Fruit fly (Drosophila melanogaster) whole organism, embryonic: ENCODE measurements around the gene kraken.

Experiments used
- Atf6 ChIP-seq: fragments of 200-800 bp; sonication (Bioruptor generic); IDR thresholded peaks from 2 replicates; pipeline ENCODE4 v1.3.6; 2022; ENCODE audit warnings: missing biosample characterization, missing genetic modification characterization
- BtbVII ChIP-seq: fragments of 200-800 bp; sonication (Bioruptor generic); optimal IDR thresholded peaks from 3 replicates; lab custom pipeline; 2017; ENCODE audit warnings: missing biosample characterization, mild to moderate bottlenecking, missing genetic modification characterization
- CG10147 ChIP-seq: fragments of 200-800 bp; sonication (Bioruptor generic); optimal IDR thresholded peaks from 2 replicates; lab custom pipeline; 2019; ENCODE audit warnings: missing biosample characterization, mild to moderate bottlenecking, missing genetic modification characterization, moderate library complexity
- CG11398 ChIP-seq: fragments of 200-800 bp; sonication (Bioruptor generic); optimal IDR thresholded peaks from 2 replicates; lab custom pipeline; 2016; ENCODE audit warnings: missing biosample characterization, missing genetic modification characterization
- CG11456 ChIP-seq: fragments of 200-800 bp; sonication (Bioruptor generic); IDR thresholded peaks from 3 replicates; pipeline ENCODE4 v1.3.6; 2022; ENCODE audit warnings: missing biosample characterization, missing genetic modification characterization
- CG12659 ChIP-seq: fragments of 200-800 bp; sonication (Bioruptor generic); optimal IDR thresholded peaks from 3 replicates; lab custom pipeline; 2017; ENCODE audit warnings: mild to moderate bottlenecking, missing biosample characterization, missing genetic modification reagents, missing genetic modification characterization
- CG13894 ChIP-seq: fragments of 200-800 bp; sonication (Bioruptor generic); optimal IDR thresholded peaks from 3 replicates; lab custom pipeline; 2018; ENCODE audit warnings: missing biosample characterization, mild to moderate bottlenecking, missing genetic modification characterization, moderate library complexity
- CG14050 ChIP-seq: fragments of 200-800 bp; sonication (Bioruptor generic); IDR thresholded peaks from 3 replicates; pipeline ENCODE4 v1.3.6; 2022; ENCODE audit warnings: missing biosample characterization, missing genetic modification characterization
- CG1602 ChIP-seq: fragments of 200-800 bp; sonication (Bioruptor generic); optimal IDR thresholded peaks from 3 replicates; lab custom pipeline; 2016; ENCODE audit warnings: missing biosample characterization, missing genetic modification characterization
- CG17829 ChIP-seq: fragments of 200-800 bp; optimal IDR thresholded peaks from 2 replicates; lab custom pipeline; 2019; ENCODE audit warnings: missing biosample characterization, mild to moderate bottlenecking, missing genetic modification characterization, moderate library complexity
- CG2120 ChIP-seq: fragments of 200-800 bp; sonication (Bioruptor generic); optimal IDR thresholded peaks from 3 replicates; lab custom pipeline; 2016; ENCODE audit warnings: missing biosample characterization, missing genetic modification characterization
- CG2202 ChIP-seq: fragments of 200-800 bp; sonication (Bioruptor generic); optimal IDR thresholded peaks from 2 replicates; lab custom pipeline; 2018; ENCODE audit warnings: missing biosample characterization, mild to moderate bottlenecking, missing genetic modification characterization
- CG30403 ChIP-seq: fragments of 200-800 bp; sonication (Bioruptor generic); optimal IDR thresholded peaks from 3 replicates; lab custom pipeline; 2016; ENCODE audit warnings: missing biosample characterization, missing genetic modification characterization
- CG3281 ChIP-seq: fragments of 200-800 bp; sonication (Bioruptor generic); optimal IDR thresholded peaks from 3 replicates; lab custom pipeline; 2017; ENCODE audit warnings: missing biosample characterization, mild to moderate bottlenecking, missing genetic modification characterization
- CG3726 ChIP-seq: fragments of 200-800 bp; sonication (Bioruptor generic); IDR thresholded peaks from 3 replicates; pipeline ENCODE4, ENCODE4 v1.3.6; 2022; ENCODE audit warnings: missing biosample characterization, missing genetic modification characterization
- CG4328 ChIP-seq: fragments of 200-800 bp; sonication (Bioruptor generic); optimal IDR thresholded peaks from 3 replicates; lab custom pipeline; 2017; ENCODE audit warnings: missing biosample characterization, missing genetic modification reagents, missing genetic modification characterization
- CG4730 ChIP-seq: fragments of 200-800 bp; sonication (Bioruptor generic); IDR thresholded peaks from 2 replicates; pipeline ENCODE4 v1.3.6; 2022; ENCODE audit warnings: missing biosample characterization, missing genetic modification characterization
- CG6254 ChIP-seq: fragments of 200-800 bp; sonication (Bioruptor generic); optimal IDR thresholded peaks from 3 replicates; lab custom pipeline; 2017; ENCODE audit warnings: mild to moderate bottlenecking, missing biosample characterization, missing genetic modification reagents, missing genetic modification characterization
- CG7928 ChIP-seq: fragments of 200-800 bp; sonication (Bioruptor generic); optimal IDR thresholded peaks from 2 replicates; lab custom pipeline; 2017; ENCODE audit warnings: missing biosample characterization, mild to moderate bottlenecking, missing genetic modification characterization
- CG8765 ChIP-seq: fragments of 200-800 bp; sonication (Bioruptor generic); IDR thresholded peaks from 2 replicates; pipeline ENCODE4 v1.3.6; 2022; ENCODE audit warnings: missing biosample characterization, missing genetic modification characterization
- CG8944 ChIP-seq: fragments of 200-800 bp; sonication (Bioruptor generic); optimal IDR thresholded peaks from 3 replicates; lab custom pipeline; 2016; ENCODE audit warnings: missing biosample characterization, missing genetic modification characterization
- CrebB ChIP-seq: fragments of 200-800 bp; sonication (Bioruptor generic); optimal IDR thresholded peaks from 3 replicates; lab custom pipeline; 2018; ENCODE audit warnings: missing biosample characterization, mild to moderate bottlenecking, missing genetic modification characterization
- HLH54F ChIP-seq: fragments of 200-800 bp; sonication (Bioruptor generic); optimal IDR thresholded peaks from 3 replicates; lab custom pipeline; 2016; ENCODE audit warnings: missing biosample characterization, missing genetic modification characterization
- Hr3 ChIP-seq: fragments of 200-800 bp; sonication (Bioruptor generic); optimal IDR thresholded peaks from 3 replicates; lab custom pipeline; 2016; ENCODE audit warnings: missing biosample characterization, missing genetic modification characterization
- Hr78 ChIP-seq, 2 experiments: fragments of 200-800 bp in 1 of 2; fragments of >200 bp in 1 of 2; sonication (Bioruptor generic) in 1 of 2; optimal IDR thresholded peaks; 2 replicates each; lab custom pipeline; 2017 to 2019; ENCODE audit warnings: missing biosample characterization in 2 of 2, missing genetic modification characterization in 2 of 2, mild to moderate bottlenecking in 1 of 2, moderate library complexity in 1 of 2
- Mrtf ChIP-seq: fragments of 200-800 bp; sonication (Bioruptor generic); IDR thresholded peaks from 3 replicates; pipeline ENCODE4 v1.3.6; 2022; ENCODE audit warnings: missing biosample characterization, missing genetic modification characterization
- NfI ChIP-seq: fragments of 200-800 bp; sonication (Bioruptor generic); optimal IDR thresholded peaks from 3 replicates; lab custom pipeline; 2018; ENCODE audit warnings: missing biosample characterization, mild to moderate bottlenecking, missing genetic modification characterization, moderate library complexity
- Oli ChIP-seq: fragments of 200-800 bp; sonication (Bioruptor generic); optimal IDR thresholded peaks from 2 replicates; lab custom pipeline; 2018; ENCODE audit warnings: missing biosample characterization, mild to moderate bottlenecking, missing genetic modification characterization, moderate library complexity
- Pdp1 ChIP-seq, 2 experiments: fragments of 200-800 bp; sonication (Bioruptor generic); optimal IDR thresholded peaks; 3 replicates each; lab custom pipeline; 2016; ENCODE audit warnings: missing biosample characterization in 2 of 2, missing genetic modification characterization in 2 of 2, mild to moderate bottlenecking in 1 of 2, moderate library complexity in 1 of 2
- Stat92E ChIP-seq, 3 experiments: fragments of >200 bp in 2 of 3; fragments of 200-800 bp in 1 of 3; sonication (Bioruptor generic) in 1 of 3; optimal IDR thresholded peaks; 2 replicates each; lab custom pipeline; 2017 to 2019; ENCODE audit warnings: missing biosample characterization in 3 of 3, missing genetic modification characterization in 3 of 3, mild to moderate bottlenecking in 1 of 3, moderate library complexity in 1 of 3
- YL-1 ChIP-seq: fragments of 200-800 bp; sonication (Bioruptor generic); optimal IDR thresholded peaks from 3 replicates; lab custom pipeline; 2017; ENCODE audit warnings: missing biosample characterization, mild to moderate bottlenecking, missing genetic modification characterization
- aop ChIP-seq: fragments of 200-800 bp; sonication (Bioruptor generic); IDR thresholded peaks from 2 replicates; pipeline ENCODE4 v1.3.6; 2022; ENCODE audit warnings: missing biosample characterization, missing genetic modification characterization
- bbx ChIP-seq: fragments of 200-800 bp; sonication (Bioruptor generic); IDR thresholded peaks from 2 replicates; pipeline ENCODE4 v1.3.6; 2022; ENCODE audit warnings: missing biosample characterization, missing genetic modification characterization; ENCODE audit not compliant: partially characterized antibody
- cas ChIP-seq: fragments of 200-800 bp; sonication (Bioruptor generic); IDR thresholded peaks from 2 replicates; pipeline ENCODE4 v1.3.6; 2022; ENCODE audit warnings: missing biosample characterization, missing genetic modification characterization
- dan ChIP-seq: fragments of 200-800 bp; sonication (Bioruptor generic); IDR thresholded peaks from 2 replicates; pipeline ENCODE4 v1.3.6; 2022; ENCODE audit warnings: missing biosample characterization, missing genetic modification characterization
- dmrt99B ChIP-seq: fragments of 200-800 bp; sonication (Bioruptor generic); optimal IDR thresholded peaks from 2 replicates; lab custom pipeline; 2018; ENCODE audit warnings: missing biosample characterization, mild to moderate bottlenecking, missing genetic modification characterization, moderate library complexity
- gem ChIP-seq: fragments of 200-800 bp; sonication (Bioruptor generic); optimal IDR thresholded peaks from 2 replicates; lab custom pipeline; 2019; ENCODE audit warnings: missing biosample characterization, mild to moderate bottlenecking, missing genetic modification characterization, moderate library complexity
- gsb-n ChIP-seq: fragments of 200-800 bp; sonication (Bioruptor generic); optimal IDR thresholded peaks from 3 replicates; lab custom pipeline; 2018; ENCODE audit warnings: missing biosample characterization, mild to moderate bottlenecking, missing genetic modification characterization
- ham ChIP-seq: fragments of 200-800 bp; sonication (Bioruptor generic); IDR thresholded peaks from 2 replicates; pipeline ENCODE4 v1.3.6; 2022; ENCODE audit warnings: missing biosample characterization, missing genetic modification characterization
- her ChIP-seq: fragments of 200-800 bp; sonication (Bioruptor generic); optimal IDR thresholded peaks from 2 replicates; lab custom pipeline; 2016; ENCODE audit warnings: missing biosample characterization, missing genetic modification characterization
- ken ChIP-seq: fragments of 200-800 bp; sonication (Bioruptor generic); IDR thresholded peaks from 3 replicates; pipeline ENCODE4 v1.3.6; 2022; ENCODE audit warnings: missing biosample characterization, missing genetic modification characterization
- mirr ChIP-seq: fragments of 200-800 bp; sonication (Bioruptor generic); optimal IDR thresholded peaks from 3 replicates; lab custom pipeline; 2018; ENCODE audit warnings: missing biosample characterization, mild to moderate bottlenecking, missing genetic modification characterization
- onecut ChIP-seq: fragments of 200-800 bp; sonication (Bioruptor generic); IDR thresholded peaks from 2 replicates; pipeline ENCODE4 v1.3.6; 2022; ENCODE audit warnings: missing biosample characterization, missing genetic modification characterization
- pho ChIP-seq: fragments of 200-800 bp; sonication (Bioruptor generic); optimal IDR thresholded peaks from 2 replicates; lab custom pipeline; 2016; ENCODE audit warnings: missing biosample characterization, missing genetic modification characterization
- ranshi ChIP-seq: fragments of 200-800 bp; sonication (Bioruptor generic); IDR thresholded peaks from 2 replicates; pipeline ENCODE4 v1.3.6; 2022; ENCODE audit warnings: missing biosample characterization, missing genetic modification characterization
- ro ChIP-seq: fragments of 200-800 bp; sonication (Bioruptor generic); IDR thresholded peaks from 2 replicates; pipeline ENCODE4 v1.3.6; 2022; ENCODE audit warnings: missing biosample characterization, missing genetic modification characterization
- sd ChIP-seq: fragments of 200-800 bp; sonication (Bioruptor generic); optimal IDR thresholded peaks from 3 replicates; lab custom pipeline; 2018; ENCODE audit warnings: missing biosample characterization, mild to moderate bottlenecking, missing genetic modification characterization, moderate library complexity
- stc ChIP-seq: fragments of 200-800 bp; sonication (Bioruptor generic); IDR thresholded peaks from 2 replicates; pipeline ENCODE4 v1.3.6; 2022; ENCODE audit warnings: missing biosample characterization, missing genetic modification characterization
- stwl ChIP-seq: fragments of 200-800 bp; sonication (Bioruptor generic); optimal IDR thresholded peaks from 3 replicates; lab custom pipeline; 2018; ENCODE audit warnings: missing biosample characterization, mild to moderate bottlenecking, missing genetic modification characterization, moderate library complexity
- tup ChIP-seq: fragments of 200-800 bp; sonication (Bioruptor generic); optimal IDR thresholded peaks from 2 replicates; lab custom pipeline; 2016; ENCODE audit warnings: missing biosample characterization, mild to moderate bottlenecking, missing genetic modification characterization, moderate library complexity
- twi ChIP-seq: fragments of 200-800 bp; optimal IDR thresholded peaks from 2 replicates; lab custom pipeline; 2019; ENCODE audit warnings: missing biosample characterization, mild to moderate bottlenecking, missing genetic modification characterization, moderate library complexity

Gene kraken

dm6 chr2L:871419-871846, 18.9 kb downstream of the kraken start (continued):
- TF ChIP-seq CG17829 (tag; lab: Kevin White, UChicago) (no peak), stwl (tag; lab: Kevin White, UChicago) (peak; percentile 23), CG10147 (GFP tag; lab: Kevin White, UChicago) (no peak), dan (GFP tag; lab: Robert Waterston, UW) (no peak), onecut (GFP tag; lab: Robert Waterston, UW) (no peak), Atf6 (GFP tag; lab: Robert Waterston, UW) (no peak; the same call in 1 of the 2 replicates), CG30403 (GFP tag; lab: Kevin White, UChicago) (no peak), CG11456 (GFP tag; lab: Robert Waterston, UW) (0 out of 3 replicates have a peak, but pooled peaks have one; percentile 27), CG12659 (GFP tag; lab: Kevin White, UChicago) (no peak), CG6254 (GFP tag; lab: Kevin White, UChicago) (no peak), CG3726 (no peak), ham (GFP tag; lab: Robert Waterston, UW) (no peak), CG8765 (GFP tag; lab: Robert Waterston, UW) (no peak), pho (no peak), CG4730 (GFP tag; lab: Robert Waterston, UW) (no peak), tup (GFP tag; lab: Kevin White, UChicago) (no peak), twi (tag; lab: Kevin White, UChicago) (no peak), Hr78 (GFP tag; optimal IDR thresholded peaks at IDR 0.05; lab: Kevin White, UChicago) (no peak), CG8944 (GFP tag; lab: Kevin White, UChicago) (no peak), mirr (peak; percentile 20), CG7928 (no peak), ken (GFP tag; lab: Robert Waterston, UW) (no peak), cas (GFP tag; lab: Robert Waterston, UW) (no peak), aop (GFP tag; lab: Robert Waterston, UW) (no peak), gsb-n (no peak), NfI (GFP tag; lab: Kevin White, UChicago) (peak; percentile 14), CG3281 (peak; percentile 17), HLH54F (GFP tag; lab: Kevin White, UChicago) (no peak), gem (tag; lab: Kevin White, UChicago) (no peak), CG11398 (GFP tag; lab: Kevin White, UChicago) (no peak), CG2120 (GFP tag; lab: Kevin White, UChicago) (peak; percentile 10), CG2202 (tag; lab: Kevin White, UChicago) (no peak), CG13894 (tag; lab: Kevin White, UChicago) (peak; percentile 63), stc (GFP tag; lab: Robert Waterston, UW) (no peak), bbx (GFP tag; lab: Robert Waterston, UW) (no peak), ranshi (GFP tag; lab: Robert Waterston, UW) (0 out of 2 replicates have a peak, but pooled peaks have one; percentile 33), sd (peak; percentile 68), CG4328 (GFP tag; lab: Kevin White, UChicago) (no peak), CG14050 (no peak), Oli (no peak), her (GFP tag; lab: Kevin White, UChicago) (peak; percentile 13), CG1602 (no peak), ro (GFP tag; lab: Robert Waterston, UW) (no peak), dmrt99B (tag; lab: Kevin White, UChicago) (no peak), Mrtf (GFP tag; lab: Robert Waterston, UW) (no peak), Hr3 (no peak), Stat92E (GFP tag; optimal IDR thresholded peaks at IDR 0.05; lab: Kevin White, UChicago) (no peak), YL-1 (GFP tag; lab: Kevin White, UChicago) (peak; percentile 89), Pdp1 (GFP tag; optimal IDR thresholded peaks at IDR 0.05; lab: Kevin White, UChicago) (peak in 1 of 2 experiments; percentile 7), BtbVII (GFP tag; lab: Kevin White, UChicago) (no peak), CrebB (tag; lab: Kevin White, UChicago) (peak; percentile 54)
